Worm (Caenorhabditis elegans): ENCODE results near the gene cutl-17.

DNA sequence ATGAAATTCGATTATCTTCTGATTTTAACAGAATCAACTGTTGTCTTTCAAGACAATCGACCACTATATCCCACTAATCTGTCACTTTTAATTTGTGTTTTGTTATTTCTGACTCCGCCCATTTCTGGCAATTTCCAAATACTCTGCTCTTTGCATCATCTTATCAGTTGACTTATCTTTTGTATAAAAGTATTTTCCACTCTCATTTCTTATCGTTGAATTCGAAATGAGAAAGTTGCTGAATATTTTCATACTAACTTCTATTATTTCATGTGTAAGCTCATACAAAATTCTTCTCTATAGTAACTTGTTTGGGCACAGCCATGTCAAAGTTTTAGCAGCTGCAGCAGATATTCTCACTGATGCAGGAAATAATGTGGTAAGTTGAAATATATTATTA lies 42.8 kb upstream of the cutl-17 start, which contains the start of gene ugt-21:
- no peak for TF ChIP-seq ceh-22 (tag; optimal IDR thresholded peaks at IDR 0.05)
- TF ChIP-seq unc-55 (GFP tag; optimal IDR thresholded peaks at IDR 0.05), result no peak
- TF ChIP-seq nhr-11 (tag; optimal IDR thresholded peaks at IDR 0.05), result no peak
- no peak for TF ChIP-seq mec-3 (tag; optimal IDR thresholded peaks at IDR 0.05; ENCODE audit: borderline replicate concordance)
- no peak for TF ChIP-seq hlh-30 (tag; optimal IDR thresholded peaks at IDR 0.05; ENCODE audit: insufficient read depth)
- TF ChIP-seq odd-2 (tag; optimal IDR thresholded peaks at IDR 0.05), result no peak
- no peak for TF ChIP-seq pha-4 (tag; optimal IDR thresholded peaks at IDR 0.05)

All from whole organism, late embryonic.